Worm (Caenorhabditis elegans): ENCODE measurements around the gene scl-21.

scl-21 gene

DNA sequence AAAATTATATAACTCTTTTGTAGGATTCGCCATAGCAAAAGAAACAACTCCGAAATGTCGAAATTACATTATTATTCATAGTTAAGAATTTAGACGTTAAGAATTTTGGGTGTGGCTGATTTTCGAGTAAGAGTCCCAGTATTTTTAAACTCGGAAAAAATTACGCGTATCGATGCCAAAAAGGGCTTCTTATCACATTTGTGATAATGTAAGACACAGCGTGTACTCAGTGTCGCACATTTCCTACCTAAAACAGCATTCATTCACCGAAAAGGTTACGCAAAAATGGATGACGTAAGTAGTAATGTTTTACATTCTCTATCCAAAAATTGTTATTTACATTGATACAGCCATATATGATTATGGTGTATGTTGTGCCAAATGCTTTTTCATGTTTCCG is 45.9 kb downstream of the scl-21 start, which contains the start of gene M04C3.5 (continued):
- TF ChIP-seq daf-16 (GFP tag; optimal IDR thresholded peaks at IDR 0.05) (no peak), daf-16 (tag; optimal IDR thresholded peaks at IDR 0.05) (peak; percentile 35), fos-1 (tag; optimal IDR thresholded peaks at IDR 0.05) (no peak), nhr-76 (tag; optimal IDR thresholded peaks at IDR 0.05) (no peak), unc-62 (GFP tag; optimal IDR thresholded peaks at IDR 0.05 in 1 of 2) (peak in 1 of 2 experiments; percentile 67), unc-62 (tag; optimal IDR thresholded peaks at IDR 0.05) (no peak), zag-1 (tag; optimal IDR thresholded peaks at IDR 0.05) (no peak), mdl-1 (tag; optimal IDR thresholded peaks at IDR 0.05) (no peak), Y5F2A.4 (GFP tag; optimal IDR thresholded peaks at IDR 0.05) (no peak), tra-1 (GFP tag; IDR thresholded peaks at IDR 0.05) (no peak), duxl-1 (tag; optimal IDR thresholded peaks at IDR 0.05; ENCODE audit: poor library complexity) (no peak), set-16 (GFP tag; IDR thresholded peaks at IDR 0.05) (no peak)

DNA sequence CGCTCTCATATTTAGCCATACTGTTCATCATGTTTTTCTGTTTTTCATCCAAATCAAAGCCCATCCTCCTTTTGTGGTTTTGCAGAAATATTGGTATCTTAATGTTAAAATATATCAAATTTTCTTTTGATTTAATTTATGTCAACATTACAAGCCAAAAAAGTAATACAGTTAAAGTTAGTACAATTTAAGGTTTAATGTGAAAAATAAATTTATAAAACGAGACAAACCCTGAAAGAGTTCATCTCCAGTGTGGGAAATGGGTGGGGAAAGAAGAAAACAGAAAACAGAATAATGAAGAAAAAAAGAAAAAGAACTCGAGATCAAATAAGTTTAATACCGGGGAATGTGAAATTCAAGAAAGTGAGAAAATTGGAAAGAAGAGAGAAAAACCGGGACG is 46.7 kb downstream of the scl-21 start, which contains the start of gene M04C3.2:
M04C3.2 (minus strand) TSS at position 101 of the 400 bp plus-strand sequence.
- no peak for TF ChIP-seq jun-1 (tag; optimal IDR thresholded peaks at IDR 0.05)
- TF ChIP-seq lim-7 (GFP tag; IDR thresholded peaks at IDR 0.05), result no peak
- TF ChIP-seq pha-4 (GFP tag; IDR thresholded peaks at IDR 0.05), result no peak
- no peak for TF ChIP-seq pha-4 (tag; optimal IDR thresholded peaks at IDR 0.05)
- no peak for TF ChIP-seq ama-1 (optimal IDR thresholded peaks at IDR 0.05)
- TF ChIP-seq lin-29 (GFP tag; IDR thresholded peaks at IDR 0.05), result no peak
- no peak for TF ChIP-seq hmg-1.1 (GFP tag; IDR thresholded peaks at IDR 0.05)
- TF ChIP-seq ceh-20 (GFP tag; IDR thresholded peaks at IDR 0.05), result no peak
- no peak for TF ChIP-seq egl-27 (tag; optimal IDR thresholded peaks at IDR 0.05)
- TF ChIP-seq lin-15B (tag; optimal IDR thresholded peaks at IDR 0.05), result no peak
- TF ChIP-seq nhr-77 (tag; optimal IDR thresholded peaks at IDR 0.05), result no peak
- no peak for TF ChIP-seq F37D6.2 (tag; optimal IDR thresholded peaks at IDR 0.05)
- TF ChIP-seq ceh-44 (GFP tag; IDR thresholded peaks at IDR 0.05), result no peak

DNA sequence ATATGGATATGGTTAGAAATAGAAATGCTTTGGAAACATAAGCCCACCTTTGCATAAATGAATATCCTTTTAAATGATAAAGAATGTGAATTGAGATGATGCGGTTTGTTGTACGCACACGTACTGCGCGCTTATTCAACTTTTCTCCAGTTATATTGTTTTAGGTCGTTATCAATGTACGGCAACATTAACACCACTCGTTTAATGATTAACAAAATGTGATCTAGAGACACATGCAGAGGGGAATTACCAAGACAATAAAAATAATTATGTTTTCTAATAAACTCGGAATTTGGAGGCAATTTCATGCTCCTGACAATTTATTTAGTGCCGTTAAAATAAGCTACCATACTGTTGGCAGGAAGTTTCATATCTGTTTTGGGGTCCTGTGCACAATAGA is 50.0 kb downstream of the scl-21 start, which contains the start of gene M04C3.1:
M04C3.1 (minus strand) TSS at position 164 of the 400 bp plus-strand sequence.
- TF ChIP-seq php-3 (GFP tag; IDR thresholded peaks at IDR 0.05) (peak; percentile 72), fkh-10 (GFP tag; optimal IDR thresholded peaks at IDR 0.05) (no peak), nhr-28 (tag; optimal IDR thresholded peaks at IDR 0.05) (peak; percentile 49), dve-1 (tag; optimal IDR thresholded peaks at IDR 0.05; ENCODE audit: insufficient read depth) (peak; percentile 66), dmd-6 (GFP tag; IDR thresholded peaks at IDR 0.05) (peak; percentile 27; the same call in 1 of the 2 replicates), hlh-30 (tag; optimal IDR thresholded peaks at IDR 0.05; ENCODE audit: insufficient read depth) (peak; percentile 22), pqm-1 (tag; optimal IDR thresholded peaks at IDR 0.05) (peak; percentile 79), dmd-8 (GFP tag; IDR thresholded peaks at IDR 0.05) (no peak), daf-8 (GFP tag; IDR thresholded peaks at IDR 0.05) (no peak), mxl-2 (GFP tag; conservative IDR thresholded peaks at IDR 0.05) (no peak), daf-16 (GFP tag; optimal IDR thresholded peaks at IDR 0.05) (no peak), daf-16 (tag; optimal IDR thresholded peaks at IDR 0.05) (peak; percentile 71), lsy-2 (tag; optimal IDR thresholded peaks at IDR 0.05) (peak in 1 of 2 experiments; percentile 5), aha-1 (tag) (no peak)
